Fruit fly (Drosophila melanogaster): ENCODE measurements around the gene PIG-Q.

The PIG-Q gene

DNA sequence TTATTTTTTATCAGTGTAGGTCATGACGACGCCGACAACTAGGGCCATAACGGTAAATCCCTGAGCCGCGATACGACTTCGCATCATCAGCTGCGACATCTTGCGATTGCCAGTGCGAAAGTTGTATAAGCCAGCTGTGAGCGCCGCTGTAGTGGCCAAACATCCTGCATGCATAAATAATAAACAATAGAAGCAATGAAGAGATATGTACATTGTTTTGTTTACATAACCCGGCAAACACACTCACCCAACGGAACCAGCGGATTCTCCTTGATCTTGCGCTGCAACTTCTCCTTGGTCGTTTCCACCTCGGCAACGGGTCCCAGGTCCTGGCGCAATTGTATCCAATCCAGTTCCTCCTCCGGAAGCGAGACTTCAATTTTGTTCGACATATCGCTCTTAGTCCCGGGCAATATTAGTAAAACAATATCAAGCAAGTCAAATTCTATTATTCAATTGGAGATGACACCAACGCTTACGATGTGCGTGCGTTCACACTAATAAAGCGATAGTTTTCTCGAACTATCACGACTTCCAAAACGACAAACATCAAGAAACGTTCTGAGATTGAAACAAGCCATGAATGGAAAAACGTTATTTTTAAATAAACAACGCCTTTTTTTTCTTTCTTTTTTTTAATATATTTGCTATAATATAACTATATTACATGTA is 27.2 kb upstream of the PIG-Q start:
- TF ChIP-seq Myc (optimal IDR thresholded peaks at IDR 0.05) (no peak), ttk (optimal IDR thresholded peaks at IDR 0.05) (no peak), Sin3A (optimal IDR thresholded peaks at IDR 0.05) (no peak), h (optimal IDR thresholded peaks at IDR 0.05) (no peak), insv (optimal IDR thresholded peaks at IDR 0.05) (no peak), psq (optimal IDR thresholded peaks at IDR 0.05) (no peak)

- TF ChIP-seq psq (optimal IDR thresholded peaks at IDR 0.05) (no peak), ttk (optimal IDR thresholded peaks at IDR 0.05) (no peak), h (optimal IDR thresholded peaks at IDR 0.05) (no peak)
Observed at dm6 chrX:16332615-16333288, 26.2 kb upstream of the PIG-Q start.

- TF ChIP-seq h (optimal IDR thresholded peaks at IDR 0.05) (no peak), psq (optimal IDR thresholded peaks at IDR 0.05) (no peak), Sin3A (optimal IDR thresholded peaks at IDR 0.05) (no peak), Myc (optimal IDR thresholded peaks at IDR 0.05) (no peak), ttk (optimal IDR thresholded peaks at IDR 0.05) (no peak)
Observed at dm6 chrX:16333434-16334141, 25.4 kb upstream of the PIG-Q start, which contains the start of the genes CG9921 and Dsp1. Gene CG9921 (minus strand): TSS chrX:16333600. Gene Dsp1 (plus strand): TSS chrX:16333612.

dm6 chrX:16334251-16334860 is 24.6 kb upstream of the PIG-Q start:
- TF ChIP-seq Sin3A (optimal IDR thresholded peaks at IDR 0.05) (no peak), psq (optimal IDR thresholded peaks at IDR 0.05) (no peak), insv (optimal IDR thresholded peaks at IDR 0.05) (no peak), h (optimal IDR thresholded peaks at IDR 0.05) (no peak), Myc (optimal IDR thresholded peaks at IDR 0.05) (no peak), ttk (optimal IDR thresholded peaks at IDR 0.05) (no peak)

dm6 chrX:16335107-16335642 is 23.8 kb upstream of the PIG-Q start:
- TF ChIP-seq ttk (optimal IDR thresholded peaks at IDR 0.05) (no peak), Myc (optimal IDR thresholded peaks at IDR 0.05) (no peak), insv (optimal IDR thresholded peaks at IDR 0.05) (no peak), Sin3A (optimal IDR thresholded peaks at IDR 0.05) (no peak), h (optimal IDR thresholded peaks at IDR 0.05) (no peak), psq (optimal IDR thresholded peaks at IDR 0.05) (no peak)

DNA sequence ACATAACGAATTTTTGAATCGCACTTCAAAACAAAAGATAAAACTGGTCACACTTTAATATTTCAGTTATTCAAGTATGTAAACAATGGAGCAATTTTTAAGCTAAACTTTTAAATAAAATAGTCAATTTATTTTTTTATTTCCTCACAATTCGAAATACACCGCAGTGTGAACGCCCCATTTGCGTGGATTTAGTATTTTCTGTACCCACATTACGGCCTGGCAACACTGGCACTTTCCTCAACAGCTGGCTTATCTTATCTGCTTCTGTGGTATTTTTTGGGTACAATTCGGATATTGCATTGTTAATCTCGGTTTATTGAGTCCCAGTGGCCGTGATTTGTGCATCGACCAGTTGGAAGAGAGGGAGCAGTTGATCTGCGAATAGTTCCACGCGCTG is 8.9 kb upstream of the PIG-Q start, which contains the start of gene sl:
Gene sl (plus strand): TSS at position 254 of the 400 bp plus-strand sequence.
- no peak for TF ChIP-seq psq (optimal IDR thresholded peaks at IDR 0.05)
- TF ChIP-seq h (optimal IDR thresholded peaks at IDR 0.05) = no peak
- TF ChIP-seq ttk (optimal IDR thresholded peaks at IDR 0.05) = no peak
- TF ChIP-seq Myc (optimal IDR thresholded peaks at IDR 0.05) = no peak
- no peak for TF ChIP-seq insv (optimal IDR thresholded peaks at IDR 0.05)
- no peak for TF ChIP-seq Sin3A (optimal IDR thresholded peaks at IDR 0.05)

- TF ChIP-seq psq (optimal IDR thresholded peaks at IDR 0.05) (no peak), Sin3A (optimal IDR thresholded peaks at IDR 0.05) (no peak), insv (optimal IDR thresholded peaks at IDR 0.05) (no peak), Myc (optimal IDR thresholded peaks at IDR 0.05) (no peak), ttk (optimal IDR thresholded peaks at IDR 0.05) (no peak), h (optimal IDR thresholded peaks at IDR 0.05) (no peak)
Observed at dm6 chrX:16361306-16361705, 2.4 kb downstream of the PIG-Q start, which contains the start of gene nonA. Gene nonA (plus strand): TSS chrX:16361569.

dm6 chrX:16368585-16368984 is 9.6 kb downstream of the PIG-Q start:
- TF ChIP-seq ttk (optimal IDR thresholded peaks at IDR 0.05) (no peak), h (optimal IDR thresholded peaks at IDR 0.05) (no peak), Sin3A (optimal IDR thresholded peaks at IDR 0.05) (no peak), insv (optimal IDR thresholded peaks at IDR 0.05) (no peak), Myc (optimal IDR thresholded peaks at IDR 0.05) (no peak), psq (optimal IDR thresholded peaks at IDR 0.05) (no peak)

DNA sequence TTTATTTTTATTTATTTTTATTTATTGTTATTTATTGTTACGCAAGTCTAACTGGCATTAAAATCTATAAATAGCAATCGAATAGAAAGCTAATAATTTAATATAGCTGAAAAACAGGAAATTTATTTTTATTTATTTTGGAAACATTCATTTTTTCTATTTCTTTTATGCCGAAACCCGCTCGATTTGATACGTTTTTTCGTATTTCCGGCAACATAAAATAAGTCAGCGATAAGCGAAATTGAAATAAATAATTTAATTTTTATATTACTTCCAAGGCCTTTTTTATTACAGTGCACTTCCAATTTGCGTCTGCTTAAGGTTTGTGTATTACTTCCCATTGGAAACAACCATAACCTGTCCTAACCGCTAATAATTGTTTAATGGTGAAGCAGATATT is 13.0 kb downstream of the PIG-Q start:
- TF ChIP-seq h (optimal IDR thresholded peaks at IDR 0.05) = no peak
- no peak for TF ChIP-seq ttk (optimal IDR thresholded peaks at IDR 0.05)
- TF ChIP-seq Sin3A (optimal IDR thresholded peaks at IDR 0.05) = no peak
- TF ChIP-seq Myc (optimal IDR thresholded peaks at IDR 0.05) = no peak
- TF ChIP-seq psq (optimal IDR thresholded peaks at IDR 0.05) = no peak
- TF ChIP-seq insv (optimal IDR thresholded peaks at IDR 0.05) = no peak

dm6 chrX:16372492-16373350 is 13.8 kb downstream of the PIG-Q start, which contains the start of gene Fur2:
Gene Fur2 (plus strand): TSS chrX:16373086.
- TF ChIP-seq ttk (optimal IDR thresholded peaks at IDR 0.05) = no peak
- no peak for TF ChIP-seq Myc (optimal IDR thresholded peaks at IDR 0.05)
- TF ChIP-seq Sin3A (optimal IDR thresholded peaks at IDR 0.05) = no peak
- TF ChIP-seq h (optimal IDR thresholded peaks at IDR 0.05) = no peak
- TF ChIP-seq insv (optimal IDR thresholded peaks at IDR 0.05) = no peak
- no peak for TF ChIP-seq psq (optimal IDR thresholded peaks at IDR 0.05)

DNA sequence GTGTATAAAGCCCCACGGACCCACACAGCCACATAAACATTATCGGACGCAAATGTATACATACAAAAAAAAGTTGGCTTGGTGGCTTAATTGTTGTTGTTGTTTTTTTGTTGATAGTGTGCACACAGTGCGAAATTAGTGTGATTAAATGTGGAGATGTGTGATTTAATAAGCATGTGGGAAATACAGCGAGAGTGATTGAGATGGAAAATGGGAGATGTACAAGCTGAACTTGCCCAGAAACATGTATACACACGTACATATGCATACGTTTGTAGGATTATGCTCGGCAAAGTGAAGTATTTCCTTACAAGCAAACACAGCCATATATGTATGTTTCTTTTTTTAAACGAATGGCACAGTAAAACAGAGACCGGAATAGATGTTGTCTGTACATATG is 14.6 kb downstream of the PIG-Q start:
- no peak for TF ChIP-seq insv (optimal IDR thresholded peaks at IDR 0.05)
- no peak for TF ChIP-seq Myc (optimal IDR thresholded peaks at IDR 0.05)
- no peak for TF ChIP-seq h (optimal IDR thresholded peaks at IDR 0.05)
- no peak for TF ChIP-seq Sin3A (optimal IDR thresholded peaks at IDR 0.05)
- no peak for TF ChIP-seq ttk (optimal IDR thresholded peaks at IDR 0.05)
- TF ChIP-seq psq (optimal IDR thresholded peaks at IDR 0.05) = no peak

All from Kc167 (cell line).